Worm (Caenorhabditis elegans) whole organism, L4 larva: Measurements from ENCODE around the gene lin-52.

Source experiments
- dve-1 ChIP-seq: sonication (generic microtip); optimal IDR thresholded peaks from 2 replicates; lab custom pipeline; 2017; ENCODE audit warnings: antibody characterized with exemption, mild to moderate bottlenecking, missing genetic modification characterization, missing compliant biosample characterization; ENCODE audit not compliant: insufficient read depth
- egl-27 ChIP-seq: sonication (generic microtip); optimal IDR thresholded peaks from 3 replicates; lab custom pipeline; 2017; ENCODE audit warnings: missing biosample characterization, missing genetic modification reagents, missing genetic modification characterization
- mep-1 ChIP-seq: fragments of 150-350 bp; sonication (generic microtip); optimal IDR thresholded peaks from 3 replicates; lab custom pipeline; 2014; ENCODE audit warnings: missing biosample characterization, missing genetic modification characterization
- nhr-237 ChIP-seq: sonication (generic microtip); optimal IDR thresholded peaks from 2 replicates; lab custom pipeline; 2017; ENCODE audit warnings: missing biosample characterization, missing genetic modification characterization
- rbr-2 ChIP-seq: sonication (generic microtip); optimal IDR thresholded peaks from 2 replicates; lab custom pipeline; 2016; ENCODE audit warnings: missing genotype, missing genetic modification characterization, missing compliant biosample characterization

DNA sequence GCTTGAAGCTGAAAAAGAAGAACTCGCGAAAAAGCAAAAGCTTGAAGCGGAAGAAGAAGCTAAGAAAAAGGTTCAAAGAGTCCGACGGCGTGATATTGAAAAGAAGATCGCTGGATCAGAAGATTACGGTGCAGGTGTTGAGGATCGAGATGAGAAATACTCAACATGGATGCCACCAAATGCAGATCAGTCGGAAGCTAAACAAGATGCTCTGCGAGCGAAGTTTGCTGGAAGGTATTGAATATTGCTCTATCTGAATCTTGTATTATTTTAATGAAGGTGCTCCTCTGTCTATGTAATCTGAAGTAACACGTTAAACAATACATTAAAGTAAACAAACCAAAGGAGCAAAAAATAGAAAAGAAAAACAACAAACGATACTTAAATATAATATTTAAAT lies 22.5 kb downstream of the lin-52 start:
- TF ChIP-seq dve-1 (tag; lab: Kevin White, UChicago) (no peak), nhr-237 (no peak), rbr-2 (tag; lab: Kevin White, UChicago) (no peak), egl-27 (tag; lab: Kevin White, UChicago) (no peak), mep-1 (tag; lab: Kevin White, UChicago) (no peak)
